Fruit fly (Drosophila melanogaster) whole organism, wandering third instar larva: Measurements from ENCODE around the gene Pgls.

Source experiments
- CG32264 ChIP-seq: fragments of 200-800 bp; sonication (Bioruptor generic); optimal IDR thresholded peaks from 2 replicates; lab custom pipeline; 2016; ENCODE audit warnings: missing biosample characterization, missing genetic modification characterization
- CG9705 ChIP-seq: fragments of 200-800 bp; sonication (Bioruptor generic); optimal IDR thresholded peaks from 2 replicates; lab custom pipeline; 2018; ENCODE audit warnings: missing biosample characterization, mild to moderate bottlenecking, missing genetic modification characterization
- CrebA ChIP-seq: fragments of 200-800 bp; sonication (Bioruptor generic); optimal IDR thresholded peaks from 2 replicates; lab custom pipeline; 2016; ENCODE audit warnings: missing biosample characterization, mild to moderate bottlenecking, missing genetic modification characterization, borderline replicate concordance
- Dfd ChIP-seq: fragments of >200 bp; optimal IDR thresholded peaks from 2 replicates; lab custom pipeline; 2017; ENCODE audit warnings: missing biosample characterization, missing genetic modification characterization
- Dif ChIP-seq: fragments of 200-275, 200-300 bp; sonication (Bioruptor generic); optimal IDR thresholded peaks from 2 replicates; lab custom pipeline; 2018; ENCODE audit warnings: missing biosample characterization, missing genetic modification characterization; ENCODE audit not compliant: partially characterized antibody
- GATAd ChIP-seq: sonication (Bioruptor generic); optimal IDR thresholded peaks from 2 replicates; lab custom pipeline; 2016; ENCODE audit warnings: missing biosample characterization, missing genetic modification characterization
- HLH106 ChIP-seq: fragments of 200-800 bp; optimal IDR thresholded peaks from 3 replicates; lab custom pipeline; 2019; ENCODE audit warnings: missing biosample characterization, mild to moderate bottlenecking, missing genetic modification characterization, moderate library complexity
- Hnf4 ChIP-seq: fragments of 200-800 bp; sonication (Bioruptor generic); optimal IDR thresholded peaks from 2 replicates; lab custom pipeline; 2016; ENCODE audit warnings: missing biosample characterization, mild to moderate bottlenecking, missing genetic modification characterization
- Hr78 ChIP-seq: fragments of >200 bp; optimal IDR thresholded peaks from 2 replicates; lab custom pipeline; 2017; ENCODE audit warnings: missing biosample characterization, missing genetic modification characterization
- Hr83 ChIP-seq: fragments of 200-300 bp; sonication (Bioruptor generic); optimal IDR thresholded peaks from 2 replicates; lab custom pipeline; 2016; ENCODE audit warnings: missing biosample characterization, mild to moderate bottlenecking, missing genetic modification characterization, moderate library complexity; ENCODE audit not compliant: poor library complexity, severe bottlenecking
- Jra ChIP-seq: sonication (Bioruptor generic); optimal IDR thresholded peaks from 2 replicates; lab custom pipeline; 2016; ENCODE audit warnings: missing biosample characterization, missing genetic modification characterization
- Mio ChIP-seq: sonication (Bioruptor generic); optimal IDR thresholded peaks from 2 replicates; lab custom pipeline; 2016; ENCODE audit warnings: missing biosample characterization, missing genetic modification characterization
- Myc ChIP-seq: fragments of >200 bp; optimal IDR thresholded peaks from 2 replicates; lab custom pipeline; 2017
- N ChIP-seq: fragments of >200 bp; optimal IDR thresholded peaks from 2 replicates; lab custom pipeline; 2018; ENCODE audit warnings: missing biosample characterization, missing external identifiers, missing genetic modification characterization
- OdsH ChIP-seq: fragments of 200-800 bp; sonication (Bioruptor generic); optimal IDR thresholded peaks from 2 replicates; lab custom pipeline; 2016; ENCODE audit warnings: missing biosample characterization, mild to moderate bottlenecking, missing genetic modification characterization
- Rel ChIP-seq, 2 experiments: fragments of 200-800 bp; sonication (Bioruptor generic) in 1 of 2; optimal IDR thresholded peaks; 2 replicates in 1 of 2; 3 replicates in 1 of 2; lab custom pipeline; 2016 to 2019; ENCODE audit warnings: mild to moderate bottlenecking in 2 of 2, missing biosample characterization in 2 of 2, missing genetic modification characterization in 2 of 2, moderate library complexity in 1 of 2
- Sp1 ChIP-seq: fragments of 200-800 bp; sonication (Bioruptor generic); optimal IDR thresholded peaks from 3 replicates; lab custom pipeline; 2019; ENCODE audit warnings: missing biosample characterization, mild to moderate bottlenecking, missing genetic modification characterization, moderate library complexity
- Vsx2 ChIP-seq: fragments of 200-300, 225-300 bp; sonication (Bioruptor generic); optimal IDR thresholded peaks from 2 replicates; lab custom pipeline; 2018; ENCODE audit warnings: missing biosample characterization, missing genetic modification characterization; ENCODE audit not compliant: partially characterized antibody
- br ChIP-seq: fragments of 200-800 bp; sonication (Bioruptor generic); optimal IDR thresholded peaks from 2 replicates; lab custom pipeline; 2016; ENCODE audit warnings: missing biosample characterization, missing genetic modification characterization
- dmrt93B ChIP-seq: fragments of 200-800 bp; sonication (Bioruptor generic); optimal IDR thresholded peaks from 2 replicates; lab custom pipeline; 2018; ENCODE audit warnings: missing biosample characterization, mild to moderate bottlenecking, missing genetic modification characterization
- dsf ChIP-seq: sonication (Bioruptor generic); optimal IDR thresholded peaks from 2 replicates; lab custom pipeline; 2016; ENCODE audit warnings: missing biosample characterization, missing genetic modification characterization, borderline replicate concordance
- ey ChIP-seq: fragments of 200-800 bp; sonication (Bioruptor generic); optimal IDR thresholded peaks from 2 replicates; lab custom pipeline; 2016; ENCODE audit warnings: missing biosample characterization, missing genetic modification characterization
- foxo ChIP-seq, 2 experiments: fragments of 200-800 bp; sonication (Bioruptor generic); optimal IDR thresholded peaks; 2 replicates in 1 of 2; 3 replicates in 1 of 2; lab custom pipeline; 2016 to 2017; ENCODE audit warnings: missing biosample characterization in 2 of 2, missing genetic modification characterization in 2 of 2
- fru ChIP-seq: fragments of 200-800 bp; sonication (Bioruptor generic); optimal IDR thresholded peaks from 3 replicates; lab custom pipeline; 2016; ENCODE audit warnings: missing biosample characterization, mild to moderate bottlenecking, missing genetic modification characterization
- h ChIP-seq: fragments of 200-800 bp; sonication (Bioruptor generic); optimal IDR thresholded peaks from 3 replicates; lab custom pipeline; 2016; ENCODE audit warnings: missing biosample characterization, mild to moderate bottlenecking, missing genetic modification characterization
- jim ChIP-seq: fragments of 175-275, 200-325 bp; sonication (Bioruptor generic); optimal IDR thresholded peaks from 2 replicates; lab custom pipeline; 2016; ENCODE audit warnings: missing biosample characterization, mild to moderate bottlenecking, missing genetic modification characterization
- lola ChIP-seq: fragments of >200 bp; optimal IDR thresholded peaks from 2 replicates; lab custom pipeline; 2017; ENCODE audit warnings: missing biosample characterization, missing genetic modification characterization
- pan ChIP-seq: fragments of >200 bp; optimal IDR thresholded peaks from 2 replicates; lab custom pipeline; 2017
- psq ChIP-seq: fragments of 200-800 bp; sonication (Bioruptor generic); optimal IDR thresholded peaks from 3 replicates; lab custom pipeline; 2017; ENCODE audit warnings: missing biosample characterization, mild to moderate bottlenecking, missing genetic modification characterization, moderate library complexity
- rgr ChIP-seq: fragments of 200-800 bp; sonication (Bioruptor generic); optimal IDR thresholded peaks from 3 replicates; lab custom pipeline; 2016; ENCODE audit warnings: missing biosample characterization, mild to moderate bottlenecking, missing genetic modification characterization
- sv ChIP-seq: fragments of 200-800 bp; sonication (Bioruptor generic); optimal IDR thresholded peaks from 3 replicates; lab custom pipeline; 2016; ENCODE audit warnings: missing biosample characterization, missing genetic modification characterization
- tai ChIP-seq: sonication (Bioruptor generic); optimal IDR thresholded peaks from 2 replicates; lab custom pipeline; 2016; ENCODE audit warnings: missing biosample characterization, missing genetic modification characterization
- woc ChIP-seq: sonication (Bioruptor generic); optimal IDR thresholded peaks from 2 replicates; lab custom pipeline; 2016; ENCODE audit warnings: missing biosample characterization, mild to moderate bottlenecking, missing genetic modification characterization

The Pgls gene

dm6 chrX:10848565-10848964 is 1.3 kb downstream of the Pgls start, which contains the start of gene CG2202:
Gene CG2202, plus strand, starts transcription at chrX:10848757.
- peak; percentile 11 for TF ChIP-seq rgr (GFP tag; lab: Kevin White, UChicago)
- no peak for TF ChIP-seq ey (GFP tag; lab: Kevin White, UChicago)

DNA sequence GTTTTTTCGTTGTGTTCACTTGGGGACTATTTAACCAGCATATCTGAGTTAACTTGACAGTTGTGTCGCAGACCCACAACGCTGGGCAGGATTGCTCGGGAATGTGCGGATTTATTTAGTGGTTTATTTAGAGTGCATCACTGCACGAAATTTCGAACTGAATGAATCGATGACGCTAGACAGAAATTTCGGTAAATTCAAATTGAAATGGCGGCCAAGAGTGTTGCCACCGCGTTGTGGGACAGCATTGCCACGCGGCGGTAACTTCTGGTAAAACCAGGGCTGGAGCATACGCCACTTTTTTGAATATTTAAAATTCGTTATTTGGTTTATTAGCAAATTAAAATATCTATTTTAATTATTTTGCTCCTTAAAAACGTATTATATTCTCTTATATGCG is 7.4 kb downstream of the Pgls start, which contains the start of gene feo:
feo (minus strand) TSS at position 184 of the 400 bp plus-strand sequence.
- TF ChIP-seq Dfd (GFP tag; lab: Kevin White, UChicago) (no peak), Vsx2 (no peak), ey (GFP tag; lab: Kevin White, UChicago) (no peak), Jra (no peak), Hr83 (GFP tag; lab: Kevin White, UChicago) (no peak), fru (no peak), CG9705 (GFP tag; lab: Kevin White, UChicago) (no peak), dmrt93B (no peak), tai (GFP tag; lab: Kevin White, UChicago) (no peak), CG32264 (no peak), sv (GFP tag; lab: Kevin White, UChicago) (no peak), psq (GFP tag; lab: Kevin White, UChicago) (no peak), Hnf4 (GFP tag; lab: Kevin White, UChicago) (no peak), jim (GFP tag; lab: Kevin White, UChicago) (no peak), lola (GFP tag; lab: Kevin White, UChicago) (no peak), br (no peak)
- TF ChIP-seq, all 38 proteins: peak for 0

dm6 chrX:10857376-10857775 is 10.1 kb downstream of the Pgls start, which contains the start of the genes sofe and CG2186:
Gene sofe, minus strand, starts transcription at chrX:10857413.
Gene CG2186, plus strand, starts transcription at chrX:10857655.
- TF ChIP-seq Rel (GFP tag; optimal IDR thresholded peaks at IDR 0.05; lab: Kevin White, UChicago) (no peak), Rel (tag; optimal IDR thresholded peaks at IDR 0.05; lab: Kevin White, UChicago) (peak; percentile 73), woc (GFP tag; lab: Kevin White, UChicago) (peak; percentile 42), lola (GFP tag; lab: Kevin White, UChicago) (no peak), foxo (GFP tag; optimal IDR thresholded peaks at IDR 0.05; lab: Kevin White, UChicago) (peak in 1 of 2 experiments; percentile 72), GATAd (GFP tag; lab: Kevin White, UChicago) (peak; percentile 9), Hr83 (GFP tag; lab: Kevin White, UChicago) (peak; percentile 30), Myc (peak; percentile 16), dsf (no peak), OdsH (peak; percentile 7), br (peak; percentile 25), HLH106 (tag; lab: Kevin White, UChicago) (peak; percentile 58), Hr78 (no peak), sv (GFP tag; lab: Kevin White, UChicago) (peak; percentile 42), psq (GFP tag; lab: Kevin White, UChicago) (peak; percentile 39), Sp1 (GFP tag; lab: Kevin White, UChicago) (peak; percentile 41), fru (peak; percentile 55), h (GFP tag; lab: Kevin White, UChicago) (peak; percentile 62), pan (lab: Kevin White, UChicago) (no peak), ey (GFP tag; lab: Kevin White, UChicago) (peak; percentile 63), CG9705 (GFP tag; lab: Kevin White, UChicago) (peak; percentile 57), Mio (GFP tag; lab: Kevin White, UChicago) (no peak), rgr (GFP tag; lab: Kevin White, UChicago) (peak; percentile 69)

dm6 chrX:10857853-10858252 is 10.6 kb downstream of the Pgls start:
- TF ChIP-seq br (no peak), N (GFP tag; lab: Kevin White, UChicago) (peak; percentile 58)

DNA sequence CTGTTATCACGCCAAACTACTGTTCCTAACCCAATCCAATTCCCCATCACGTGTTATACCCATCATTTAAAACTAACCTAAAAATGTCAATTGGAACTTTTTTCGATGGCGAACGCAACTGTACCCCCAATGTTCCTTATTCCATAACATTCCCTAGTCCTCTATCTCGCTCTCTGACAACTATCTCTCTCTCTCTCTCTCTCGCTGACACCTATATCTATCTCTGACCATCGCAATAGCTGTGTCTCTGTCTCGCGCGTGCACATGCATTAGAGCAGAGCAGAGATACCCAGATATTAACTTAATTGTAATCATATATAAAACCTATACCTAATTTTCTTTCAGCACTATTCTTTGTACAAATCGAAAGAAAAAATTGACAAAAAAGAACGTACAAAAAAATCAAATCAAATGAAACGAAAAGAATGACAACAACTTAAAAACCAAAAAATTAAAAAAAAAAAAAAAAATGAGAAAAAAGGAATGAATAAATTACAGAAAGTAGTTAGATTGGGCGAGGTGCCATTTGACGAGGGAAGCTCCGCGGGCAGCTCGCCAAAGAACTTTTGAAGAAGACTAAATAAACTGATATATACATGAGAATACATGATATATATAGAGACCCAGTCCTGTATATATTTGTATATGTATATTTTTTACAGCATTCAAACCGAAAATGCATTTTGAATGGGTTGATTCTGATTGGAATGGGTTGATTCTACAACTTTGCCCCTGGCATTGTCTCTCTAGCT is 18.5 kb downstream of the Pgls start:
- no peak for TF ChIP-seq foxo (GFP tag; optimal IDR thresholded peaks at IDR 0.05; lab: Kevin White, UChicago)
- TF ChIP-seq CrebA (GFP tag; lab: Kevin White, UChicago) = no peak
- TF ChIP-seq Dfd (GFP tag; lab: Kevin White, UChicago) = no peak
- TF ChIP-seq lola (GFP tag; lab: Kevin White, UChicago) = no peak
- TF ChIP-seq Dif (GFP tag; lab: Kevin White, UChicago) = no peak
- no peak for TF ChIP-seq Hr83 (GFP tag; lab: Kevin White, UChicago)
- no peak for TF ChIP-seq Hr78
